Worm (Caenorhabditis elegans) whole organism, L4 larva: ENCODE data around the gene dpl-1.

Source experiments
- ZK337.2 ChIP-seq: fragments of 200-800 bp; sonication (Bioruptor generic); IDR thresholded peaks from 2 replicates; pipeline ENCODE4 v1.3.6; 2022; ENCODE audit warnings: missing genetic modification reagents, missing genetic modification characterization, missing compliant biosample characterization
- aly-2 ChIP-seq: sonication (generic microtip); optimal IDR thresholded peaks from 2 replicates; lab custom pipeline; 2018; ENCODE audit warnings: missing biosample characterization, missing genetic modification characterization
- daf-8 ChIP-seq: fragments of 200-800 bp; sonication (Bioruptor generic); IDR thresholded peaks from 2 replicates; pipeline ENCODE4 v1.3.6; 2022; ENCODE audit warnings: missing genetic modification characterization, missing compliant biosample characterization
- hlh-30 ChIP-seq: sonication (generic microtip); optimal IDR thresholded peaks from 2 replicates; lab custom pipeline; 2017; ENCODE audit warnings: antibody characterized with exemption, mild to moderate bottlenecking, missing genetic modification characterization, missing compliant biosample characterization; ENCODE audit not compliant: insufficient read depth
- jun-1 ChIP-seq: fragments of 150-350 bp; optimal IDR thresholded peaks from 2 replicates; lab custom pipeline; 2014; ENCODE audit warnings: missing biosample characterization, missing genetic modification reagents, missing genetic modification characterization
- lim-7 ChIP-seq: fragments of 200-800 bp; sonication (Bioruptor generic); IDR thresholded peaks from 2 replicates; pipeline ENCODE4 v1.3.6; 2022; ENCODE audit warnings: missing genetic modification characterization, missing compliant biosample characterization
- lin-13 ChIP-seq: fragments of 150-350 bp; optimal IDR thresholded peaks from 2 replicates; lab custom pipeline; 2014; ENCODE audit warnings: missing biosample characterization, missing genetic modification reagents, missing genetic modification characterization
- mdl-1 ChIP-seq, 2 experiments: fragments of 150-350 bp in 1 of 2; sonication (generic microtip) in 1 of 2; optimal IDR thresholded peaks; 2 replicates each; lab custom pipeline; 2014 to 2017; ENCODE audit warnings: missing biosample characterization in 2 of 2, missing genetic modification characterization in 2 of 2
- nhr-28 ChIP-seq: fragments of 150-350 bp; optimal IDR thresholded peaks from 2 replicates; lab custom pipeline; 2014; ENCODE audit warnings: missing biosample characterization, missing genetic modification characterization
- nhr-48 ChIP-seq: sonication (generic microtip); optimal IDR thresholded peaks from 2 replicates; lab custom pipeline; 2016; ENCODE audit warnings: mild to moderate bottlenecking, missing genetic modification characterization, missing compliant biosample characterization
- tra-1 ChIP-seq: fragments of 200-800 bp; sonication (Bioruptor generic); IDR thresholded peaks from 2 replicates; pipeline ENCODE4 v1.3.6; 2022; ENCODE audit warnings: missing genetic modification reagents, missing genetic modification characterization, missing compliant biosample characterization
- unc-39 ChIP-seq: sonication (generic microtip); optimal IDR thresholded peaks from 2 replicates; lab custom pipeline; 2017; ENCODE audit warnings: missing biosample characterization, missing genetic modification characterization
- unc-62 ChIP-seq, 3 experiments: fragments of 150-350 bp in 1 of 3; sonication (generic microtip); optimal IDR thresholded peaks in 2 of 3; peaks in 1 of 3; 1 replicate in 1 of 3; 2 replicates in 2 of 3; lab custom pipeline; 2014 to 2017; ENCODE audit warnings: missing biosample characterization in 3 of 3, missing genetic modification characterization in 3 of 3, missing genetic modification reagents in 3 of 3, missing genotype in 1 of 3
- ztf-11 ChIP-seq: fragments of 150-350 bp; optimal IDR thresholded peaks from 2 replicates; lab custom pipeline; 2014; ENCODE audit warnings: missing biosample characterization, missing genetic modification characterization

DNA sequence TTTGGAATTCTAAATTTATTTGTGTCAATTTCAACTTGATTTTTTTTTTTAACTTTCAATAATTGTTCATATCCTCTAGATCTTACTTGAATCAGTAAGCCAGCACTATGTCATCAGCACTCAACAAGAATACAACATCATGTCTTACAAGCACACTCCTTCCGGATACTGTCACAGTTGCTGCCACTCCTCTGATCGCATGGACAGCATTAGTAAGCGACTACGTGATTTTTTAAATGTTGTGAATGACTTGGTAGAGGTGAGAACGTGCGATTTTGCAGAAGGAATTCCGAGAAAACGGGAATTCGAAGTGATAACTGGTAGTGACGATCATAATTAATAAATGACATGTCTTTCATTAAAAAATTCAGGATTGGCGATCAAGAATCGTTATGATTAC, 11.7 kb upstream of the dpl-1 start, which contains the start of gene oac-54:
- TF ChIP-seq mdl-1 (tag; optimal IDR thresholded peaks at IDR 0.05; lab: Kevin White, UChicago): no peak
- TF ChIP-seq nhr-28 (tag; lab: Kevin White, UChicago): no peak
- TF ChIP-seq daf-8: no peak
- TF ChIP-seq nhr-48 (tag; lab: Kevin White, UChicago): no peak
- TF ChIP-seq ZK337.2 (GFP tag; lab: Robert Waterston, UW): no peak
- no peak for TF ChIP-seq aly-2
- TF ChIP-seq ztf-11 (tag; lab: Kevin White, UChicago): no peak
- TF ChIP-seq jun-1 (tag; lab: Kevin White, UChicago): no peak
- no peak for TF ChIP-seq unc-62 (GFP tag; optimal IDR thresholded peaks at IDR 0.05 in 1 of 2; lab: Kevin White, UChicago)
- no peak for TF ChIP-seq unc-62 (tag; optimal IDR thresholded peaks at IDR 0.05; lab: Kevin White, UChicago)
- no peak for TF ChIP-seq hlh-30
- TF ChIP-seq unc-39 (tag; lab: Kevin White, UChicago): no peak
- TF ChIP-seq tra-1 (GFP tag; lab: Robert Waterston, UW): no peak
- TF ChIP-seq lim-7 (GFP tag; lab: Robert Waterston, UW): no peak
- no peak for TF ChIP-seq lin-13
